Fruit fly (Drosophila melanogaster) whole organism, embryonic: ENCODE data around the gene CG14406.
A peak's percentile ranks its signal among the peaks of the same experiment; 100 is the strongest.

Source experiments
- Bteb2 ChIP-seq: fragments of 200-800 bp; sonication (Bioruptor generic); optimal IDR thresholded peaks from 2 replicates; lab custom pipeline; 2016; ENCODE audit warnings: missing biosample characterization, missing genetic modification characterization
- CG10274 ChIP-seq: fragments of 200-800 bp; sonication (Bioruptor generic); optimal IDR thresholded peaks from 3 replicates; lab custom pipeline; 2017; ENCODE audit warnings: missing biosample characterization, mild to moderate bottlenecking, missing genetic modification characterization
- CG11398 ChIP-seq: fragments of 200-800 bp; sonication (Bioruptor generic); optimal IDR thresholded peaks from 2 replicates; lab custom pipeline; 2016; ENCODE audit warnings: missing biosample characterization, missing genetic modification characterization
- CG12391 ChIP-seq: fragments of 200-800 bp; sonication (Bioruptor generic); optimal IDR thresholded peaks from 3 replicates; lab custom pipeline; 2018; ENCODE audit warnings: missing biosample characterization, mild to moderate bottlenecking, missing genetic modification characterization, moderate library complexity
- CG13624 ChIP-seq: fragments of 200-800 bp; sonication (Bioruptor generic); optimal IDR thresholded peaks from 2 replicates; lab custom pipeline; 2016; ENCODE audit warnings: missing biosample characterization, missing genetic modification characterization
- CG14965 ChIP-seq: fragments of 200-800 bp; sonication (Bioruptor generic); optimal IDR thresholded peaks from 2 replicates; lab custom pipeline; 2016; ENCODE audit warnings: missing biosample characterization, missing genetic modification characterization, borderline replicate concordance
- CG16779 ChIP-seq: fragments of 200-800 bp; sonication (Bioruptor generic); IDR thresholded peaks from 2 replicates; pipeline ENCODE4 v1.3.6; 2022; ENCODE audit warnings: missing biosample characterization, missing genetic modification characterization
- CG17328 ChIP-seq: fragments of 200-800 bp; sonication (Bioruptor generic); IDR thresholded peaks from 2 replicates; pipeline ENCODE4 v1.3.6; 2022; ENCODE audit warnings: missing biosample characterization, missing genetic modification characterization
- CG17802 ChIP-seq: fragments of 200-800 bp; sonication (Bioruptor generic); optimal IDR thresholded peaks from 2 replicates; lab custom pipeline; 2018; ENCODE audit warnings: missing biosample characterization, mild to moderate bottlenecking, missing genetic modification characterization, moderate library complexity
- CG17829 ChIP-seq: fragments of 200-800 bp; optimal IDR thresholded peaks from 2 replicates; lab custom pipeline; 2019; ENCODE audit warnings: missing biosample characterization, mild to moderate bottlenecking, missing genetic modification characterization, moderate library complexity
- CG18262 ChIP-seq: fragments of 200-800 bp; optimal IDR thresholded peaks from 3 replicates; lab custom pipeline; 2019; ENCODE audit warnings: missing biosample characterization, mild to moderate bottlenecking, missing genetic modification characterization, moderate library complexity
- CG2116 ChIP-seq: fragments of 200-800 bp; sonication (Bioruptor generic); optimal IDR thresholded peaks from 3 replicates; lab custom pipeline; 2018; ENCODE audit warnings: missing biosample characterization, mild to moderate bottlenecking, missing genetic modification characterization
- CG3163 ChIP-seq: fragments of 200-800 bp; sonication (Bioruptor generic); optimal IDR thresholded peaks from 3 replicates; lab custom pipeline; 2016; ENCODE audit warnings: missing biosample characterization, missing genetic modification characterization
- CG4328 ChIP-seq: fragments of 200-800 bp; sonication (Bioruptor generic); optimal IDR thresholded peaks from 3 replicates; lab custom pipeline; 2017; ENCODE audit warnings: missing biosample characterization, missing genetic modification reagents, missing genetic modification characterization
- CG4707 ChIP-seq: fragments of 200-800 bp; sonication (Bioruptor generic); optimal IDR thresholded peaks from 2 replicates; lab custom pipeline; 2018; ENCODE audit warnings: missing biosample characterization, mild to moderate bottlenecking, missing genetic modification characterization, moderate library complexity
- CG5245 ChIP-seq: fragments of 200-800 bp; sonication (Bioruptor generic); optimal IDR thresholded peaks from 3 replicates; lab custom pipeline; 2016; ENCODE audit warnings: missing biosample characterization, missing genetic modification characterization
- CG9797 ChIP-seq: fragments of 200-800 bp; sonication (Bioruptor generic); optimal IDR thresholded peaks from 3 replicates; lab custom pipeline; 2018; ENCODE audit warnings: missing biosample characterization, mild to moderate bottlenecking, missing genetic modification characterization
- CHES-1-like ChIP-seq: fragments of 200-800 bp; sonication (Bioruptor generic); optimal IDR thresholded peaks from 2 replicates; lab custom pipeline; 2016; ENCODE audit warnings: missing biosample characterization, missing genetic modification characterization
- Dad ChIP-seq: fragments of 200-800 bp; sonication (Bioruptor generic); optimal IDR thresholded peaks from 3 replicates; lab custom pipeline; 2016; ENCODE audit warnings: missing biosample characterization, missing genetic modification characterization
- Elba2 ChIP-seq: fragments of 200-800 bp; sonication (Bioruptor generic); optimal IDR thresholded peaks from 3 replicates; lab custom pipeline; 2016; ENCODE audit warnings: missing biosample characterization, missing genetic modification characterization
- Ets97D ChIP-seq: fragments of 200-800 bp; sonication (Bioruptor generic); optimal IDR thresholded peaks from 3 replicates; lab custom pipeline; 2016; ENCODE audit warnings: missing biosample characterization, missing genetic modification characterization
- Gsc ChIP-seq: fragments of 200-800 bp; sonication (Bioruptor generic); IDR thresholded peaks from 2 replicates; pipeline ENCODE4 v1.3.6; 2022; ENCODE audit warnings: missing biosample characterization, missing genetic modification characterization
- Max ChIP-seq: fragments of 200-800 bp; sonication (Bioruptor generic); optimal IDR thresholded peaks from 2 replicates; lab custom pipeline; 2016; ENCODE audit warnings: missing biosample characterization, mild to moderate bottlenecking, missing genetic modification characterization
- Neu2 ChIP-seq: fragments of 200-800 bp; sonication (Bioruptor generic); optimal IDR thresholded peaks from 3 replicates; lab custom pipeline; 2016; ENCODE audit warnings: missing biosample characterization, missing genetic modification characterization, borderline replicate concordance
- Optix ChIP-seq: fragments of 200-800 bp; sonication (Bioruptor generic); IDR thresholded peaks from 3 replicates; pipeline ENCODE4 v1.3.6; 2022; ENCODE audit warnings: missing biosample characterization, missing genetic modification characterization
- Sox102F ChIP-seq: fragments of 200-800 bp; sonication (Bioruptor generic); optimal IDR thresholded peaks from 2 replicates; lab custom pipeline; 2018; ENCODE audit warnings: missing biosample characterization, mild to moderate bottlenecking, missing genetic modification characterization, moderate library complexity
- Sry-δ ChIP-seq: fragments of 200-800 bp; sonication (Bioruptor generic); optimal IDR thresholded peaks from 2 replicates; lab custom pipeline; 2016; ENCODE audit warnings: missing biosample characterization, missing genetic modification characterization
- ab ChIP-seq: fragments of 200-800 bp; sonication (Bioruptor generic); optimal IDR thresholded peaks from 2 replicates; lab custom pipeline; 2016; ENCODE audit warnings: missing biosample characterization, missing genetic modification characterization
- abd-A ChIP-seq: fragments of 200-800 bp; sonication (Bioruptor generic); optimal IDR thresholded peaks from 3 replicates; lab custom pipeline; 2019; ENCODE audit warnings: missing biosample characterization, mild to moderate bottlenecking, missing genetic modification characterization, moderate library complexity
- aop ChIP-seq: fragments of 200-800 bp; sonication (Bioruptor generic); IDR thresholded peaks from 2 replicates; pipeline ENCODE4 v1.3.6; 2022; ENCODE audit warnings: missing biosample characterization, missing genetic modification characterization
- ato ChIP-seq: fragments of 200-800 bp; sonication (Bioruptor generic); IDR thresholded peaks from 2 replicates; pipeline ENCODE4 v1.3.6; 2022; ENCODE audit warnings: missing biosample characterization, missing genetic modification characterization; ENCODE audit not compliant: partially characterized antibody
- chn ChIP-seq: fragments of 200-800 bp; sonication (Bioruptor generic); optimal IDR thresholded peaks from 2 replicates; lab custom pipeline; 2016; ENCODE audit warnings: missing biosample characterization, missing genetic modification characterization
- crc ChIP-seq: fragments of 200-800 bp; sonication (Bioruptor generic); optimal IDR thresholded peaks from 2 replicates; lab custom pipeline; 2016; ENCODE audit warnings: missing biosample characterization, missing genetic modification characterization
- crol ChIP-seq: fragments of 200-800 bp; sonication (Bioruptor generic); IDR thresholded peaks from 2 replicates; pipeline ENCODE4 v1.3.6; 2022; ENCODE audit warnings: missing biosample characterization, missing genetic modification characterization
- da ChIP-seq: fragments of 200-800 bp; sonication (Bioruptor generic); optimal IDR thresholded peaks from 2 replicates; lab custom pipeline; 2016; ENCODE audit warnings: missing biosample characterization, missing genetic modification characterization
- ems ChIP-seq: fragments of 200-800 bp; sonication (Bioruptor generic); optimal IDR thresholded peaks from 3 replicates; lab custom pipeline; 2016; ENCODE audit warnings: missing biosample characterization, missing genetic modification characterization
- fd102C ChIP-seq: fragments of 200-800 bp; sonication (Bioruptor generic); optimal IDR thresholded peaks from 2 replicates; lab custom pipeline; 2018; ENCODE audit warnings: missing biosample characterization, mild to moderate bottlenecking, missing genetic modification characterization, moderate library complexity
- fu2 ChIP-seq: fragments of 200-800 bp; sonication (Bioruptor generic); optimal IDR thresholded peaks from 2 replicates; lab custom pipeline; 2016; ENCODE audit warnings: missing biosample characterization, missing genetic modification characterization
- hkb ChIP-seq, 2 experiments: fragments of 200-800 bp in 1 of 2; fragments of >200 bp in 1 of 2; sonication (Bioruptor generic) in 1 of 2; IDR thresholded peaks in 1 of 2; optimal IDR thresholded peaks in 1 of 2; 2 replicates each; pipeline versions ENCODE4 v1.3.6 to Lab custom; 2017 to 2022; ENCODE audit warnings: missing biosample characterization in 1 of 2, missing genetic modification characterization in 1 of 2
- lab ChIP-seq: fragments of 200-800 bp; sonication (Bioruptor generic); optimal IDR thresholded peaks from 3 replicates; lab custom pipeline; 2017; ENCODE audit warnings: missing biosample characterization, missing genetic modification characterization, mild to moderate bottlenecking, moderate library complexity, missing genetic modification reagents
- lmd ChIP-seq: fragments of 200-800 bp; sonication (Bioruptor generic); IDR thresholded peaks from 2 replicates; pipeline ENCODE4 v1.3.6; 2022; ENCODE audit warnings: missing biosample characterization, missing genetic modification characterization
- luna ChIP-seq: fragments of 200-800 bp; sonication (Bioruptor generic); optimal IDR thresholded peaks from 2 replicates; lab custom pipeline; 2016; ENCODE audit warnings: missing biosample characterization, missing genetic modification characterization
- maf-S ChIP-seq: fragments of 200-800 bp; sonication (Bioruptor generic); optimal IDR thresholded peaks from 2 replicates; lab custom pipeline; 2016; ENCODE audit warnings: missing biosample characterization, missing genetic modification characterization
- pb ChIP-seq: fragments of 200-800 bp; sonication (Bioruptor generic); optimal IDR thresholded peaks from 3 replicates; lab custom pipeline; 2016; ENCODE audit warnings: missing biosample characterization, missing genetic modification characterization
- psq ChIP-seq: fragments of 200-800 bp; sonication (Bioruptor generic); optimal IDR thresholded peaks from 2 replicates; lab custom pipeline; 2017; ENCODE audit warnings: missing biosample characterization, missing genetic modification characterization
- pum ChIP-seq: fragments of 200-800 bp; sonication (Bioruptor generic); optimal IDR thresholded peaks from 2 replicates; lab custom pipeline; 2016; ENCODE audit warnings: missing biosample characterization, missing genetic modification characterization
- tup ChIP-seq: fragments of 200-800 bp; sonication (Bioruptor generic); optimal IDR thresholded peaks from 2 replicates; lab custom pipeline; 2016; ENCODE audit warnings: missing biosample characterization, mild to moderate bottlenecking, missing genetic modification characterization, moderate library complexity
- wek ChIP-seq: fragments of 200-800 bp; sonication (Bioruptor generic); optimal IDR thresholded peaks from 3 replicates; lab custom pipeline; 2018; ENCODE audit warnings: missing biosample characterization, mild to moderate bottlenecking, missing genetic modification characterization, moderate library complexity
- wor ChIP-seq: fragments of 200-800 bp; sonication (Bioruptor generic); IDR thresholded peaks from 2 replicates; pipeline ENCODE4 v1.3.6; 2022; ENCODE audit warnings: missing biosample characterization, missing genetic modification characterization
- zfh1 ChIP-seq: fragments of 200-800 bp; sonication (Bioruptor generic); IDR thresholded peaks from 3 replicates; pipeline ENCODE4 v1.3.6; 2022; ENCODE audit warnings: missing biosample characterization, missing genetic modification characterization

The CG14406 gene

dm6 chrX:14955050-14955783, 44.6 kb upstream of the CG14406 start, which contains the start of the genes CG9030 and eag (continued):
- peak; percentile 45; the same call in 1 of the 2 replicates for TF ChIP-seq crol (GFP tag; lab: Robert Waterston, UW)
- no peak for TF ChIP-seq aop (GFP tag; lab: Robert Waterston, UW)
- TF ChIP-seq wor (GFP tag; lab: Robert Waterston, UW), result no peak
- no peak for TF ChIP-seq pum (GFP tag; lab: Kevin White, UChicago)
- no peak for TF ChIP-seq Elba2 (GFP tag; lab: Kevin White, UChicago)
- TF ChIP-seq CG12391 (tag; lab: Kevin White, UChicago), result no peak
- peak; percentile 9 for TF ChIP-seq CG9797 (GFP tag; lab: Kevin White, UChicago)
- TF ChIP-seq fu2 (GFP tag; lab: Kevin White, UChicago), result no peak
- TF ChIP-seq wek (GFP tag; lab: Kevin White, UChicago), result no peak
- TF ChIP-seq psq, result no peak
- TF ChIP-seq CG18262 (tag; lab: Kevin White, UChicago), result no peak
- TF ChIP-seq CG17802 (tag; lab: Kevin White, UChicago), result peak; percentile 4
- no peak for TF ChIP-seq Gsc (GFP tag; lab: Robert Waterston, UW)
- TF ChIP-seq ato (GFP tag; lab: Robert Waterston, UW), result peak; percentile 80
- TF ChIP-seq hkb (optimal IDR thresholded peaks at IDR 0.05; lab: Kevin White, UChicago), result no peak
- TF ChIP-seq hkb (GFP tag; IDR thresholded peaks at IDR 0.05; lab: Robert Waterston, UW), result no peak
- TF ChIP-seq lab, result peak; percentile 10
- no peak for TF ChIP-seq CG5245 (GFP tag; lab: Kevin White, UChicago)
- TF ChIP-seq pb (GFP tag; lab: Kevin White, UChicago), result no peak
- no peak for TF ChIP-seq CG11398
- peak; percentile 94 for TF ChIP-seq Sry-δ (GFP tag; lab: Kevin White, UChicago)
- no peak for TF ChIP-seq fd102C (GFP tag; lab: Kevin White, UChicago)
- no peak for TF ChIP-seq Max (GFP tag; lab: Kevin White, UChicago)
- TF ChIP-seq lmd, result no peak; the same call in 1 of the 2 replicates
- TF ChIP-seq ab, result no peak
- TF ChIP-seq CG4328 (GFP tag; lab: Kevin White, UChicago), result no peak
- TF ChIP-seq maf-S (GFP tag; lab: Kevin White, UChicago), result no peak
- TF ChIP-seq crc (GFP tag; lab: Kevin White, UChicago), result no peak
- TF ChIP-seq da, result no peak
- TF ChIP-seq Bteb2 (GFP tag; lab: Kevin White, UChicago), result no peak
- TF ChIP-seq CG3163 (GFP tag; lab: Kevin White, UChicago), result peak; percentile 6
- peak; percentile 87 for TF ChIP-seq Neu2 (GFP tag; lab: Kevin White, UChicago)
- no peak for TF ChIP-seq chn
- TF ChIP-seq CG14965 (GFP tag; lab: Kevin White, UChicago), result no peak
- TF ChIP-seq CG17328 (GFP tag; lab: Robert Waterston, UW), result no peak
- peak; percentile 55 for TF ChIP-seq Ets97D (GFP tag; lab: Kevin White, UChicago)
- TF ChIP-seq CHES-1-like (GFP tag; lab: Kevin White, UChicago), result no peak
- no peak for TF ChIP-seq ems (GFP tag; lab: Kevin White, UChicago)
- no peak for TF ChIP-seq CG10274 (GFP tag; lab: Kevin White, UChicago)
- peak; percentile 27 for TF ChIP-seq CG13624 (GFP tag; lab: Kevin White, UChicago)
- 0 out of 3 replicates have a peak, but pooled peaks have one; percentile 12 for TF ChIP-seq Optix
- TF ChIP-seq abd-A (tag; lab: Kevin White, UChicago), result peak; percentile 70
- no peak for TF ChIP-seq Dad (GFP tag; lab: Kevin White, UChicago)
- no peak for TF ChIP-seq Sox102F (GFP tag; lab: Kevin White, UChicago)
- TF ChIP-seq CG2116 (GFP tag; lab: Kevin White, UChicago), result peak; percentile 70
- TF ChIP-seq CG16779 (GFP tag; lab: Robert Waterston, UW), result 0 out of 2 replicates have a peak, but pooled peaks have one; percentile 55
- no peak for TF ChIP-seq luna (GFP tag; lab: Kevin White, UChicago)
- peak; percentile 37; the same call in 1 of the 3 replicates for TF ChIP-seq zfh1 (GFP tag; lab: Robert Waterston, UW)
- TF ChIP-seq tup, result no peak
- TF ChIP-seq CG4707 (GFP tag; lab: Kevin White, UChicago), result no peak
- TF ChIP-seq CG17829, result no peak
